Fruit fly (Drosophila melanogaster) whole organism, wandering third instar larva: ENCODE data around the gene CG32221.

Experiments used
- Abd-B ChIP-seq: fragments of >200 bp; optimal IDR thresholded peaks from 2 replicates; lab custom pipeline; 2017; ENCODE audit warnings: missing biosample characterization, missing genetic modification characterization
- Hr78 ChIP-seq: fragments of >200 bp; optimal IDR thresholded peaks from 2 replicates; lab custom pipeline; 2017; ENCODE audit warnings: missing biosample characterization, missing genetic modification characterization
- Myc ChIP-seq: fragments of >200 bp; optimal IDR thresholded peaks from 2 replicates; lab custom pipeline; 2017
- dmrt93B ChIP-seq: fragments of 200-800 bp; sonication (Bioruptor generic); optimal IDR thresholded peaks from 2 replicates; lab custom pipeline; 2018; ENCODE audit warnings: missing biosample characterization, mild to moderate bottlenecking, missing genetic modification characterization
- pan ChIP-seq: fragments of >200 bp; optimal IDR thresholded peaks from 2 replicates; lab custom pipeline; 2017
- psq ChIP-seq: fragments of 200-800 bp; sonication (Bioruptor generic); optimal IDR thresholded peaks from 3 replicates; lab custom pipeline; 2017; ENCODE audit warnings: missing biosample characterization, mild to moderate bottlenecking, missing genetic modification characterization, moderate library complexity

DNA sequence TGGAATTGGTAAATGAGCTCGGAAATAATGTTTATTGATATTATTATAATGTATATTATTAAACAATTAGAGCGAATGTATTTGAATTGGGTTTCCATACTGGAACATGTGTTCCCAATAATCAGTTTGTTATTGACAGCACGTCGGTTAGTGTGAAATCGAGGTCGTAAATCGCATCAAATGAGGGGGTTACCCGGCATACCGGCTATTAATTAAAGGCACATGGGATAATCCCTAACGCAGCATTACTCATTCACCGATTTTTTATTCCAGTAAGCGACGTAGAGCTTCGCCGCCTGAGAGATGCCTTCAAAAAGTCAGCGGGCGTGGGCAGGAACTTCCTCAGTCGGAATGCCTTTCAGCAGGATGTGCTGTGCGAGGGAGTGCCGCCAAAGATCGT is 39.0 kb downstream of the CG32221 start:
- TF ChIP-seq dmrt93B (GFP tag; lab: Kevin White, UChicago) (no peak), pan (lab: Kevin White, UChicago) (no peak), psq (GFP tag; lab: Kevin White, UChicago) (no peak), Hr78 (no peak), Myc (no peak), Abd-B (GFP tag; lab: Kevin White, UChicago) (no peak)
